Worm (Caenorhabditis elegans) whole organism, mixed stage, embryonic: Measurements from ENCODE around the gene hal-3.
A peak's percentile ranks its signal among the peaks of the same experiment; 100 is the strongest.

Experiments
- M03D4.4 ChIP-seq: sonication (generic microtip); optimal IDR thresholded peaks from 2 replicates; lab custom pipeline; 2017; ENCODE audit warnings: mild to moderate bottlenecking, missing genetic modification characterization, missing compliant biosample characterization
- bed-3 ChIP-seq: fragments of 200-800 bp; sonication (Bioruptor generic); optimal IDR thresholded peaks from 3 replicates; lab custom pipeline; 2018; ENCODE audit warnings: mild to moderate bottlenecking, missing genetic modification characterization, moderate library complexity, missing compliant biosample characterization
- blmp-1 ChIP-seq: fragments of 150-350 bp; optimal IDR thresholded peaks from 2 replicates; lab custom pipeline; 2014; ENCODE audit warnings: missing biosample characterization, missing genetic modification characterization
- ceh-39 ChIP-seq: fragments of 150-350 bp; optimal IDR thresholded peaks from 2 replicates; lab custom pipeline; 2014; ENCODE audit warnings: missing biosample characterization, missing genetic modification characterization
- ceh-43 ChIP-seq: fragments of 200-800 bp; sonication (Bioruptor generic); optimal IDR thresholded peaks from 2 replicates; lab custom pipeline; 2018; ENCODE audit warnings: mild to moderate bottlenecking, missing genetic modification characterization, moderate library complexity, missing compliant biosample characterization
- ceh-83 ChIP-seq: fragments of 200-800 bp; sonication (Bioruptor generic); optimal IDR thresholded peaks from 2 replicates; lab custom pipeline; 2018; ENCODE audit warnings: mild to moderate bottlenecking, missing genetic modification characterization, missing compliant biosample characterization
- ces-1 ChIP-seq: fragments of 150-350 bp; optimal IDR thresholded peaks from 2 replicates; lab custom pipeline; 2014; ENCODE audit warnings: missing biosample characterization, missing genetic modification reagents, missing genetic modification characterization
- cnd-1 ChIP-seq: fragments of 200-800 bp; sonication (Bioruptor generic); optimal IDR thresholded peaks from 2 replicates; lab custom pipeline; 2018; ENCODE audit warnings: mild to moderate bottlenecking, missing genetic modification characterization, missing compliant biosample characterization
- drap-1 ChIP-seq: fragments of 200-800 bp; sonication (Bioruptor generic); optimal IDR thresholded peaks from 3 replicates; lab custom pipeline; 2018; ENCODE audit warnings: mild to moderate bottlenecking, missing genetic modification characterization, missing compliant biosample characterization
- elt-1 ChIP-seq: sonication (generic microtip); optimal IDR thresholded peaks from 2 replicates; lab custom pipeline; 2017; ENCODE audit warnings: missing genetic modification characterization, mild to moderate bottlenecking, missing compliant biosample characterization, antibody characterized with exemption, moderate library complexity, borderline replicate concordance; ENCODE audit not compliant: insufficient read depth
- elt-3 ChIP-seq: fragments of 150-350 bp; optimal IDR thresholded peaks from 2 replicates; lab custom pipeline; 2014; ENCODE audit warnings: missing biosample characterization, missing genetic modification characterization
- flh-1 ChIP-seq: fragments of 200-800 bp; sonication (Bioruptor generic); optimal IDR thresholded peaks from 2 replicates; lab custom pipeline; 2018; ENCODE audit warnings: mild to moderate bottlenecking, missing genetic modification characterization, moderate library complexity, missing compliant biosample characterization
- ham-2 ChIP-seq: fragments of 200-800 bp; sonication (Bioruptor generic); optimal IDR thresholded peaks from 2 replicates; lab custom pipeline; 2018; ENCODE audit warnings: mild to moderate bottlenecking, missing genetic modification characterization, missing compliant biosample characterization
- hlh-1 ChIP-seq: fragments of 150-350 bp; optimal IDR thresholded peaks from 2 replicates; lab custom pipeline; 2014; ENCODE audit warnings: missing biosample characterization, missing genetic modification reagents, missing genetic modification characterization
- lin-13 ChIP-seq: fragments of 150-350 bp; optimal IDR thresholded peaks from 2 replicates; lab custom pipeline; 2014; ENCODE audit warnings: missing biosample characterization, missing genetic modification characterization
- lin-32 ChIP-seq: fragments of 200-800 bp; sonication (Bioruptor generic); optimal IDR thresholded peaks from 2 replicates; lab custom pipeline; 2018; ENCODE audit warnings: mild to moderate bottlenecking, missing genetic modification characterization, missing compliant biosample characterization
- lsy-2 ChIP-seq: fragments of 150-350 bp; optimal IDR thresholded peaks from 2 replicates; lab custom pipeline; 2014; ENCODE audit warnings: missing biosample characterization, missing genetic modification characterization
- mab-5 ChIP-seq: fragments of 150-350 bp; optimal IDR thresholded peaks from 2 replicates; lab custom pipeline; 2014; ENCODE audit warnings: missing biosample characterization, missing genetic modification characterization
- mep-1 ChIP-seq: fragments of 150-350 bp; optimal IDR thresholded peaks from 2 replicates; lab custom pipeline; 2017; ENCODE audit warnings: missing biosample characterization, missing genetic modification reagents, missing genetic modification characterization, inconsistent platforms
- mls-2 ChIP-seq: sonication (generic microtip); optimal IDR thresholded peaks from 2 replicates; lab custom pipeline; 2016; ENCODE audit warnings: mild to moderate bottlenecking, missing genetic modification characterization, moderate library complexity, missing compliant biosample characterization
- nhr-12 ChIP-seq: fragments of 150-350 bp; optimal IDR thresholded peaks from 2 replicates; lab custom pipeline; 2014; ENCODE audit warnings: missing biosample characterization, missing genetic modification characterization
- nhr-2 ChIP-seq: fragments of 150-350 bp; optimal IDR thresholded peaks from 2 replicates; lab custom pipeline; 2014; ENCODE audit warnings: missing biosample characterization, missing genetic modification characterization
- nhr-237 ChIP-seq: fragments of 150-350 bp; optimal IDR thresholded peaks from 2 replicates; lab custom pipeline; 2014; ENCODE audit warnings: missing biosample characterization, missing genetic modification characterization
- nhr-28 ChIP-seq: fragments of 150-350 bp; optimal IDR thresholded peaks from 2 replicates; lab custom pipeline; 2014; ENCODE audit warnings: missing biosample characterization, missing genetic modification characterization
- nhr-76 ChIP-seq: sonication (generic microtip); optimal IDR thresholded peaks from 2 replicates; lab custom pipeline; 2017; ENCODE audit warnings: missing biosample characterization, missing genetic modification characterization
- pha-4 ChIP-seq: fragments of 150-350 bp; optimal IDR thresholded peaks from 2 replicates; lab custom pipeline; 2018; ENCODE audit warnings: missing biosample characterization, missing genetic modification reagents, missing genetic modification characterization
- sem-2 ChIP-seq: fragments of 200-800 bp; sonication (Bioruptor generic); optimal IDR thresholded peaks from 2 replicates; lab custom pipeline; 2018; ENCODE audit warnings: mild to moderate bottlenecking, missing genetic modification characterization, missing compliant biosample characterization
- snpc-4 ChIP-seq: fragments of 150-350 bp; optimal IDR thresholded peaks from 2 replicates; lab custom pipeline; 2014; ENCODE audit warnings: missing biosample characterization, missing genetic modification characterization
- sptf-1 ChIP-seq: sonication (generic microtip); optimal IDR thresholded peaks from 2 replicates; lab custom pipeline; 2017; ENCODE audit warnings: mild to moderate bottlenecking, missing genetic modification characterization, moderate library complexity, missing compliant biosample characterization
- tbx-8 ChIP-seq: fragments of 200-800 bp; sonication (Bioruptor generic); optimal IDR thresholded peaks from 2 replicates; lab custom pipeline; 2018; ENCODE audit warnings: mild to moderate bottlenecking, missing genetic modification characterization, moderate library complexity, missing compliant biosample characterization
- unc-120 ChIP-seq: sonication (generic microtip); optimal IDR thresholded peaks from 2 replicates; lab custom pipeline; 2017; ENCODE audit warnings: missing genetic modification characterization, missing compliant biosample characterization; ENCODE audit not compliant: poor library complexity, severe bottlenecking
- unc-39 ChIP-seq: fragments of 150-350 bp; optimal IDR thresholded peaks from 2 replicates; lab custom pipeline; 2014; ENCODE audit warnings: missing biosample characterization, missing genetic modification characterization
- unc-62 ChIP-seq: fragments of 150-350 bp; optimal IDR thresholded peaks from 2 replicates; lab custom pipeline; 2014; ENCODE audit warnings: missing biosample characterization, missing genetic modification reagents, missing genetic modification characterization
- zip-8 ChIP-seq: fragments of 150-350 bp; optimal IDR thresholded peaks from 2 replicates; lab custom pipeline; 2014; ENCODE audit warnings: missing biosample characterization, missing genetic modification characterization
- ztf-11 ChIP-seq: fragments of 150-350 bp; optimal IDR thresholded peaks from 2 replicates; lab custom pipeline; 2014; ENCODE audit warnings: missing biosample characterization, missing genetic modification characterization

Gene hal-3

ce11 chrII:9619995-9620535, 3.1 kb upstream of the hal-3 start:
- TF ChIP-seq nhr-237 (tag; lab: Kevin White, UChicago) (no peak), bed-3 (GFP tag; lab: Kevin White, UChicago) (no peak), elt-1 (tag; lab: Kevin White, UChicago) (peak; percentile 26), ceh-39 (no peak)

- no peak for TF ChIP-seq nhr-76
- no peak for TF ChIP-seq ztf-11 (tag; lab: Kevin White, UChicago)
- peak; percentile 63 for TF ChIP-seq ham-2 (GFP tag; lab: Kevin White, UChicago)
- TF ChIP-seq nhr-2 (tag; lab: Kevin White, UChicago) = no peak
- peak; percentile 70 for TF ChIP-seq hlh-1 (tag; lab: Kevin White, UChicago)
- TF ChIP-seq bed-3 (GFP tag; lab: Kevin White, UChicago) = no peak
- TF ChIP-seq elt-1 (tag; lab: Kevin White, UChicago) = peak; percentile 85
- no peak for TF ChIP-seq ceh-43 (GFP tag; lab: Kevin White, UChicago)
- peak; percentile 42 for TF ChIP-seq drap-1 (GFP tag; lab: Kevin White, UChicago)
- TF ChIP-seq ces-1 = no peak
- no peak for TF ChIP-seq lin-13 (tag; lab: Kevin White, UChicago)
- TF ChIP-seq mab-5 (tag; lab: Kevin White, UChicago) = no peak
- no peak for TF ChIP-seq cnd-1 (tag; lab: Kevin White, UChicago)
- TF ChIP-seq nhr-237 (tag; lab: Kevin White, UChicago) = no peak
- no peak for TF ChIP-seq elt-3 (tag; lab: Kevin White, UChicago)
- no peak for TF ChIP-seq flh-1
- no peak for TF ChIP-seq nhr-28 (tag; lab: Kevin White, UChicago)
- TF ChIP-seq M03D4.4 (tag; lab: Kevin White, UChicago) = no peak
- TF ChIP-seq tbx-8 (GFP tag; lab: Kevin White, UChicago) = no peak
- no peak for TF ChIP-seq sptf-1 (tag; lab: Kevin White, UChicago)
- no peak for TF ChIP-seq mls-2 (tag; lab: Kevin White, UChicago)
- TF ChIP-seq blmp-1 (tag; lab: Kevin White, UChicago) = no peak
- no peak for TF ChIP-seq unc-39 (tag; lab: Kevin White, UChicago)
- peak; percentile 84 for TF ChIP-seq unc-62 (GFP tag; lab: Kevin White, UChicago)
- no peak for TF ChIP-seq ceh-83 (GFP tag; lab: Kevin White, UChicago)
- peak; percentile 63 for TF ChIP-seq unc-120 (tag; lab: Kevin White, UChicago)
- no peak for TF ChIP-seq mep-1 (tag; lab: Kevin White, UChicago)
- TF ChIP-seq sem-2 (GFP tag; lab: Kevin White, UChicago) = no peak
- no peak for TF ChIP-seq snpc-4 (tag; lab: Kevin White, UChicago)
- TF ChIP-seq nhr-12 (tag; lab: Kevin White, UChicago) = no peak
- no peak for TF ChIP-seq ceh-39
- TF ChIP-seq zip-8 = no peak
- TF ChIP-seq lsy-2 (tag; lab: Kevin White, UChicago) = no peak
- TF ChIP-seq pha-4 (tag; lab: Kevin White, UChicago) = no peak
- TF ChIP-seq lin-32 = no peak
Observed at ce11 chrII:9619402-9619862, 2.5 kb upstream of the hal-3 start.

ce11 chrII:9618759-9619158, 1.8 kb upstream of the hal-3 start:
- no peak for TF ChIP-seq ceh-39
- no peak for TF ChIP-seq hlh-1 (tag; lab: Kevin White, UChicago)
- no peak for TF ChIP-seq drap-1 (GFP tag; lab: Kevin White, UChicago)
- TF ChIP-seq lin-13 (tag; lab: Kevin White, UChicago) = no peak
- TF ChIP-seq blmp-1 (tag; lab: Kevin White, UChicago) = no peak
- no peak for TF ChIP-seq sem-2 (GFP tag; lab: Kevin White, UChicago)
- no peak for TF ChIP-seq sptf-1 (tag; lab: Kevin White, UChicago)
- no peak for TF ChIP-seq ceh-43 (GFP tag; lab: Kevin White, UChicago)
- TF ChIP-seq mep-1 (tag; lab: Kevin White, UChicago) = no peak
